Worm (Caenorhabditis elegans): ENCODE data around the gene cnc-4.

- TF ChIP-seq W03F9.2 (tag; optimal IDR thresholded peaks at IDR 0.05), result no peak
- TF ChIP-seq dao-5 (tag; optimal IDR thresholded peaks at IDR 0.05), result no peak
- no peak for TF ChIP-seq him-1 (tag; optimal IDR thresholded peaks at IDR 0.05)
Observed at ce11 chrV:1494469-1494868, 47.5 kb downstream of the cnc-4 start, which contains the start of gene spig-7.

Data from whole organism, L4/young adult.